Fruit fly (Drosophila melanogaster) whole organism, embryonic: ENCODE data around the gene SsRbeta.
A peak's percentile ranks its signal among the peaks of the same experiment; 100 is the strongest.

Experiments used
- Abd-B ChIP-seq: fragments of 200-800 bp; sonication (Bioruptor generic); optimal IDR thresholded peaks from 2 replicates; lab custom pipeline; 2018; ENCODE audit warnings: missing biosample characterization, mild to moderate bottlenecking, missing genetic modification characterization, moderate library complexity
- Ada2b ChIP-seq: fragments of 200-800 bp; sonication (Bioruptor generic); IDR thresholded peaks from 2 replicates; pipeline ENCODE4 v1.3.6; 2022; ENCODE audit warnings: missing biosample characterization, missing genetic modification characterization
- Asciz ChIP-seq: fragments of 200-800 bp; sonication (Bioruptor generic); optimal IDR thresholded peaks from 2 replicates; lab custom pipeline; 2017; ENCODE audit warnings: missing biosample characterization, mild to moderate bottlenecking, missing genetic modification characterization, missing genetic modification reagents
- Bteb2 ChIP-seq: fragments of 200-800 bp; sonication (Bioruptor generic); optimal IDR thresholded peaks from 2 replicates; lab custom pipeline; 2016; ENCODE audit warnings: missing biosample characterization, missing genetic modification characterization
- CG11560 ChIP-seq: fragments of 200-800 bp; sonication (Bioruptor generic); IDR thresholded peaks from 3 replicates; pipeline ENCODE4 v1.3.6; 2022; ENCODE audit warnings: missing biosample characterization, missing genetic modification characterization
- CG13424 ChIP-seq: fragments of 200-800 bp; sonication (Bioruptor generic); optimal IDR thresholded peaks from 2 replicates; lab custom pipeline; 2019; ENCODE audit warnings: missing biosample characterization, mild to moderate bottlenecking, missing genetic modification characterization, moderate library complexity
- CG14710 ChIP-seq: fragments of 200-800 bp; sonication (Bioruptor generic); optimal IDR thresholded peaks from 3 replicates; lab custom pipeline; 2019; ENCODE audit warnings: missing biosample characterization, mild to moderate bottlenecking, missing genetic modification characterization, moderate library complexity
- CG1529 ChIP-seq: fragments of 200-800 bp; sonication (Bioruptor generic); optimal IDR thresholded peaks from 3 replicates; lab custom pipeline; 2018; ENCODE audit warnings: missing biosample characterization, missing genetic modification characterization
- CG15601 ChIP-seq: fragments of 200-800 bp; sonication (Bioruptor generic); optimal IDR thresholded peaks from 3 replicates; lab custom pipeline; 2019; ENCODE audit warnings: missing biosample characterization, mild to moderate bottlenecking, missing genetic modification characterization, moderate library complexity
- CG1602 ChIP-seq: fragments of 200-800 bp; sonication (Bioruptor generic); optimal IDR thresholded peaks from 3 replicates; lab custom pipeline; 2016; ENCODE audit warnings: missing biosample characterization, missing genetic modification characterization
- CG18262 ChIP-seq: fragments of 200-800 bp; optimal IDR thresholded peaks from 3 replicates; lab custom pipeline; 2019; ENCODE audit warnings: missing biosample characterization, mild to moderate bottlenecking, missing genetic modification characterization, moderate library complexity
- CG18476 ChIP-seq: fragments of 200-800 bp; sonication (Bioruptor generic); optimal IDR thresholded peaks from 2 replicates; lab custom pipeline; 2016; ENCODE audit warnings: missing biosample characterization, mild to moderate bottlenecking, missing genetic modification characterization
- CG2116 ChIP-seq: fragments of 200-800 bp; sonication (Bioruptor generic); optimal IDR thresholded peaks from 3 replicates; lab custom pipeline; 2018; ENCODE audit warnings: missing biosample characterization, mild to moderate bottlenecking, missing genetic modification characterization
- CG2889 ChIP-seq: fragments of 200-800 bp; sonication (Bioruptor generic); IDR thresholded peaks from 3 replicates; pipeline ENCODE4 v1.3.6; 2022; ENCODE audit warnings: missing biosample characterization, missing genetic modification characterization
- CG31441 ChIP-seq: fragments of 200-800 bp; sonication (Bioruptor generic); IDR thresholded peaks from 2 replicates; pipeline ENCODE4 v1.3.6; 2022; ENCODE audit warnings: missing biosample characterization, missing genetic modification characterization
- CG6175 ChIP-seq: fragments of 200-800 bp; sonication (Bioruptor generic); IDR thresholded peaks from 3 replicates; pipeline ENCODE4 v1.3.6; 2022; ENCODE audit warnings: missing biosample characterization, missing genetic modification characterization
- CG7372 ChIP-seq: fragments of 200-800 bp; sonication (Bioruptor generic); IDR thresholded peaks from 2 replicates; pipeline ENCODE4 v1.3.6; 2022; ENCODE audit warnings: missing biosample characterization, missing genetic modification characterization
- CG8359 ChIP-seq: fragments of 200-800 bp; sonication (Bioruptor generic); optimal IDR thresholded peaks from 2 replicates; lab custom pipeline; 2017; ENCODE audit warnings: missing biosample characterization, mild to moderate bottlenecking, missing genetic modification characterization, borderline replicate concordance
- CG8478 ChIP-seq: fragments of >200 bp; optimal IDR thresholded peaks from 2 replicates; lab custom pipeline; 2018
- CG9215 ChIP-seq: fragments of 200-800 bp; sonication (Bioruptor generic); IDR thresholded peaks from 2 replicates; pipeline ENCODE4 v1.3.6; 2022; ENCODE audit warnings: missing biosample characterization, missing genetic modification characterization
- CHES-1-like ChIP-seq: fragments of 200-800 bp; sonication (Bioruptor generic); optimal IDR thresholded peaks from 2 replicates; lab custom pipeline; 2016; ENCODE audit warnings: missing biosample characterization, missing genetic modification characterization
- Doc2 ChIP-seq: fragments of 200-800 bp; sonication (Bioruptor generic); IDR thresholded peaks from 2 replicates; pipeline ENCODE4 v1.3.6; 2022; ENCODE audit warnings: missing biosample characterization, missing genetic modification characterization
- Ets65A ChIP-seq: fragments of 200-800 bp; sonication (Bioruptor generic); peaks from one replicate; lab custom pipeline; 2016; ENCODE audit warnings: missing biosample characterization, missing genetic modification characterization
- Fer3 ChIP-seq: fragments of 200-800 bp; sonication (Bioruptor generic); optimal IDR thresholded peaks from 2 replicates; lab custom pipeline; 2018; ENCODE audit warnings: missing biosample characterization, mild to moderate bottlenecking, missing genetic modification characterization, moderate library complexity
- HHEX ChIP-seq: fragments of 200-800 bp; sonication (Bioruptor generic); optimal IDR thresholded peaks from 3 replicates; lab custom pipeline; 2017; ENCODE audit warnings: missing biosample characterization, mild to moderate bottlenecking, missing genetic modification characterization, missing genetic modification reagents
- Hr3 ChIP-seq: fragments of 200-800 bp; sonication (Bioruptor generic); optimal IDR thresholded peaks from 3 replicates; lab custom pipeline; 2016; ENCODE audit warnings: missing biosample characterization, missing genetic modification characterization
- MESR4 ChIP-seq: fragments of 200-800 bp; sonication (Bioruptor generic); optimal IDR thresholded peaks from 2 replicates; lab custom pipeline; 2018; ENCODE audit warnings: missing biosample characterization, mild to moderate bottlenecking, missing genetic modification characterization, moderate library complexity
- Med ChIP-seq: fragments of 200-800 bp; sonication (Bioruptor generic); peaks from one replicate; lab custom pipeline; 2016; ENCODE audit warnings: missing biosample characterization, missing genetic modification characterization, mild to moderate bottlenecking, inconsistent platforms, moderate library complexity
- NfI ChIP-seq: fragments of 200-800 bp; sonication (Bioruptor generic); optimal IDR thresholded peaks from 3 replicates; lab custom pipeline; 2018; ENCODE audit warnings: missing biosample characterization, mild to moderate bottlenecking, missing genetic modification characterization, moderate library complexity
- Ptx1 ChIP-seq: fragments of 200-800 bp; sonication (Bioruptor generic); IDR thresholded peaks from 2 replicates; pipeline ENCODE4 v1.3.6; 2022; ENCODE audit warnings: missing biosample characterization, missing genetic modification characterization
- Spps ChIP-seq: fragments of 200-800 bp; sonication (Bioruptor generic); optimal IDR thresholded peaks from 2 replicates; lab custom pipeline; 2018; ENCODE audit warnings: missing biosample characterization, mild to moderate bottlenecking, missing genetic modification characterization
- Stat92E ChIP-seq, 3 experiments: fragments of >200 bp in 2 of 3; fragments of 200-800 bp in 1 of 3; sonication (Bioruptor generic) in 1 of 3; optimal IDR thresholded peaks; 2 replicates each; lab custom pipeline; 2017 to 2019; ENCODE audit warnings: missing biosample characterization in 3 of 3, missing genetic modification characterization in 3 of 3, mild to moderate bottlenecking in 1 of 3, moderate library complexity in 1 of 3
- Xrp1 ChIP-seq: fragments of 200-800 bp; sonication (Bioruptor generic); IDR thresholded peaks from 2 replicates; pipeline ENCODE4 v1.3.6; 2022; ENCODE audit warnings: missing biosample characterization, missing genetic modification characterization
- cg ChIP-seq: fragments of 200-800 bp; sonication (Bioruptor generic); optimal IDR thresholded peaks from 3 replicates; lab custom pipeline; 2019; ENCODE audit warnings: missing biosample characterization, mild to moderate bottlenecking, missing genetic modification characterization, moderate library complexity
- chif ChIP-seq, 2 experiments: fragments of 200-800 bp; sonication (Bioruptor generic); optimal IDR thresholded peaks; 3 replicates each; lab custom pipeline; 2016; ENCODE audit warnings: missing biosample characterization in 2 of 2, missing genetic modification characterization in 2 of 2
- esg ChIP-seq: fragments of 200-800 bp; sonication (Bioruptor generic); conservative IDR thresholded peaks from 2 replicates; pipeline ENCODE4 v1.3.6; 2022; ENCODE audit warnings: missing biosample characterization, missing genetic modification characterization
- ewg ChIP-seq: fragments of 200-800 bp; sonication (Bioruptor generic); optimal IDR thresholded peaks from 3 replicates; lab custom pipeline; 2017; ENCODE audit warnings: mild to moderate bottlenecking, missing biosample characterization, missing genetic modification reagents, missing genetic modification characterization
- fd96Cb ChIP-seq: fragments of 200-800 bp; sonication (Bioruptor generic); optimal IDR thresholded peaks from 2 replicates; lab custom pipeline; 2018; ENCODE audit warnings: missing biosample characterization, mild to moderate bottlenecking, missing genetic modification characterization, moderate library complexity
- maf-S ChIP-seq: fragments of 200-800 bp; sonication (Bioruptor generic); optimal IDR thresholded peaks from 2 replicates; lab custom pipeline; 2016; ENCODE audit warnings: missing biosample characterization, missing genetic modification characterization
- mam ChIP-seq: fragments of 200-800 bp; sonication (Bioruptor generic); optimal IDR thresholded peaks from 3 replicates; lab custom pipeline; 2016; ENCODE audit warnings: missing biosample characterization, missing genetic modification characterization
- nerfin-1 ChIP-seq: fragments of 200-800 bp; sonication (Bioruptor generic); optimal IDR thresholded peaks from 3 replicates; lab custom pipeline; 2019; ENCODE audit warnings: missing biosample characterization, mild to moderate bottlenecking, missing genetic modification characterization, moderate library complexity
- nom ChIP-seq: fragments of 200-800 bp; sonication (Bioruptor generic); optimal IDR thresholded peaks from 2 replicates; lab custom pipeline; 2017; ENCODE audit warnings: missing biosample characterization, missing genetic modification characterization, mild to moderate bottlenecking, moderate library complexity, missing genetic modification reagents
- otp ChIP-seq: fragments of 200-800 bp; sonication (Bioruptor generic); IDR thresholded peaks from 3 replicates; pipeline ENCODE4, ENCODE4 v1.3.6; 2022; ENCODE audit warnings: missing biosample characterization, missing genetic modification characterization
- scrt ChIP-seq: fragments of 200-800 bp; sonication (Bioruptor generic); optimal IDR thresholded peaks from 2 replicates; lab custom pipeline; 2018; ENCODE audit warnings: missing biosample characterization, mild to moderate bottlenecking, missing genetic modification characterization, moderate library complexity
- slou ChIP-seq: fragments of 200-800 bp; sonication (Bioruptor generic); optimal IDR thresholded peaks from 3 replicates; lab custom pipeline; 2016; ENCODE audit warnings: missing biosample characterization, missing genetic modification characterization
- sna ChIP-seq: fragments of 200-800 bp; sonication (Bioruptor generic); IDR thresholded peaks from 2 replicates; pipeline ENCODE4 v1.3.6; 2022; ENCODE audit warnings: missing biosample characterization, missing genetic modification characterization; ENCODE audit not compliant: partially characterized antibody
- tin ChIP-seq: fragments of 200-800 bp; sonication (Bioruptor generic); optimal IDR thresholded peaks from 3 replicates; lab custom pipeline; 2016; ENCODE audit warnings: missing biosample characterization, missing genetic modification characterization
- tio ChIP-seq: fragments of 200-800 bp; sonication (Bioruptor generic); optimal IDR thresholded peaks from 2 replicates; lab custom pipeline; 2017; ENCODE audit warnings: missing biosample characterization, missing genetic modification characterization, inconsistent platforms

Gene SsRbeta

DNA sequence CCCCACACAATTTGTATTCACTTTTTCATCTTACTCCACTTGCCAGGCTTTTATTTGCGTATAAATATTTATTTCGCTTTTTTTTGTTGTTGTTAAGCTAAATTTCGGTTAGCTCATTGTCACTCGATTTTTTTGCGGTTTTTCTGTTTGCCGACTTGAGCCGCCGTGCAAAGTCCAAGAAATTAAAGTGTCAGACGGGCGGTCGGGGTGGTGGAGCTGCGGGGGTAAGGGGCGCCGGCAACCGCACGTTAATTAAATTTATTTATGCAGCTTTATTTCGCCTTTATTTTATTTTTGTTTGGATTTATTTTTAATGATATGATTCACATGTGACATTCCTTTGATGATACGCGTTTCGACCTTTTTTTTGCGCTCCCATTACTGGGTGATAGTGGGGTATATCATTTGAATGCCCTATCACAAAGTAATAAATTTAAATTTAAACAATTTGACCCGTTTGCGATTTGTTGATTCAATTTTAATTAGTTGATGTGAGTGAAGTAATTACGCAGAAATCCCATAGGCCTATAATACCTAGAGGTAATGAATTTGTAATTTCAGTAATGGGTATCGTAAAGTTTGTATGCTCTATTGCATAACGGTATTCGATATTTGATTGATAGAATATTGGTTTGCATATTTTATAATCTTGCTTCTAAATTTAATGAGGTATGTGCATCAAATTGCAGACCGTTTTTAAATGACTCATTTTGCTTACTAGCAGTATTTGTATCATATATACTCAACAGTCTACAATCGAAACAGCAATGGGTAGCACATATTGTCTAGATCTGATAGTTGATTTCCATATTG is 36.1 kb downstream of the SsRbeta start (continued):
- peak; percentile 2 for TF ChIP-seq fd96Cb
- peak; percentile 8 for TF ChIP-seq HHEX (GFP tag; lab: Kevin White, UChicago)
- TF ChIP-seq CHES-1-like (GFP tag; lab: Kevin White, UChicago), result peak; percentile 50
- no peak for TF ChIP-seq CG2116
- peak; percentile 65 for TF ChIP-seq mam (GFP tag; lab: Kevin White, UChicago)
- no peak for TF ChIP-seq CG11560
- peak; percentile 16 for TF ChIP-seq ewg (GFP tag; lab: Kevin White, UChicago)
- peak; percentile 34 for TF ChIP-seq Fer3 (tag; lab: Kevin White, UChicago)
- TF ChIP-seq chif (GFP tag; optimal IDR thresholded peaks at IDR 0.05; lab: Kevin White, UChicago), result peak in 1 of 2 experiments; percentile 36
- peak; percentile 57 for TF ChIP-seq esg
- peak; percentile 51 for TF ChIP-seq slou (GFP tag; lab: Kevin White, UChicago)
- TF ChIP-seq Ada2b, result peak; percentile 38
- peak; percentile 27 for TF ChIP-seq CG13424 (tag; lab: Kevin White, UChicago)
- peak; percentile 22 for TF ChIP-seq tin (GFP tag; lab: Kevin White, UChicago)
- no peak for TF ChIP-seq cg (GFP tag; lab: Kevin White, UChicago)
- TF ChIP-seq MESR4 (GFP tag; lab: Kevin White, UChicago), result no peak
- TF ChIP-seq tio, result peak; percentile 66
- TF ChIP-seq CG2889 (GFP tag; lab: Robert Waterston, UW), result peak; percentile 41; the same call in 1 of the 3 replicates
- peak; percentile 41 for TF ChIP-seq Abd-B (GFP tag; lab: Kevin White, UChicago)
- no peak for TF ChIP-seq CG8478 (lab: Kevin White, UChicago)
- TF ChIP-seq Stat92E (GFP tag; optimal IDR thresholded peaks at IDR 0.05; lab: Kevin White, UChicago), result peak in 1 of 3 experiments; percentile 75
- TF ChIP-seq maf-S (GFP tag; lab: Kevin White, UChicago), result peak; percentile 31
- TF ChIP-seq Hr3 (GFP tag; lab: Kevin White, UChicago), result peak; percentile 29
- TF ChIP-seq CG18476, result peak; percentile 28
- TF ChIP-seq nom, result peak; percentile 8
- peak; percentile 49 for TF ChIP-seq Ptx1 (GFP tag; lab: Robert Waterston, UW)
- peak; percentile 0 for TF ChIP-seq CG18262 (tag; lab: Kevin White, UChicago)
- TF ChIP-seq Asciz (GFP tag; lab: Kevin White, UChicago), result peak; percentile 2
- TF ChIP-seq CG14710 (tag; lab: Kevin White, UChicago), result no peak
- peak; percentile 68 for TF ChIP-seq Bteb2 (GFP tag; lab: Kevin White, UChicago)
- TF ChIP-seq nerfin-1 (tag; lab: Kevin White, UChicago), result no peak

DNA sequence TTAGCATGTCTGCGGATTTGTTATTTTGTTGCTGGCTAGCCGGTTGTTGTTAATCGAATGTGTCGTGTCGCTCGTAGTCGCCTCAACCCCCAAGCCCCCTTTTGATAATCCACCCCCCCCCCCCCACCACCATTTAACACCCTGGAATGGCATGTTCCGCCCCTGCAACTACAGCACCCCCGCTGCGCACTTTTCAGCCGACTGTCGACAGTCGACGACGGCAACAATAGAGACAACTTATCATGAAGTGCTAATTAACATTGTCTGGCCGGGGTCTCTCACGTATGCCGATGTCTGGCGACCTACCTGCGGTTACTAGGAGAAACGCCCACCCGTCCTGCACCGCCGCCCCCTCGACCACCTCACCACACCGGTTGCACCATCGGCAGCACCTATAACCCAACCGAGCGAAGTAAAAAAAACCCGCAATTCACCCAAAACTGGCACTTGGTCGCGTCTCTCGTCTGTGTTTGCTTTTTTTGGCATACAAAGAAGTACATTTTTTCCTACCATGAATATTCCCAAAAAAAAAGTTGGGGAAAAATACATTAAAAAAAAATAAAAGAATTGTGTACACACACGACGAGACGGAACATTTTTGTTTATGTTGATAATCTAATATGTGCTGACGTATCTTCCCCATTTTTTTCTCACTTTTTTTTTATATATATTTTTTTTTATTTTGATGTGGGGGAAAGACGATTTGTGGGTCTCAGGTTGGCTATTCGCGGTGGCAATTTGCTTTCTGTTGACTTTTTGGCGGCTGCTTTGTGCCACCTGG is 37.0 kb downstream of the SsRbeta start:
- TF ChIP-seq Xrp1 (GFP tag; lab: Robert Waterston, UW) (no peak), Spps (tag; lab: Kevin White, UChicago) (no peak), CG6175 (GFP tag; lab: Robert Waterston, UW) (0 out of 3 replicates have a peak, but pooled peaks have one; percentile 29), CG7372 (GFP tag; lab: Robert Waterston, UW) (no peak), sna (0 out of 2 replicates have a peak, but pooled peaks have one; percentile 37), CG9215 (GFP tag; lab: Robert Waterston, UW) (no peak), Med (GFP tag; lab: Kevin White, UChicago) (peak; percentile 67), Doc2 (GFP tag; lab: Robert Waterston, UW) (no peak), CG8359 (GFP tag; lab: Kevin White, UChicago) (no peak), scrt (GFP tag; lab: Kevin White, UChicago) (no peak), CG15601 (tag; lab: Kevin White, UChicago) (no peak), CG31441 (GFP tag; lab: Robert Waterston, UW) (no peak), NfI (no peak), Ets65A (GFP tag; lab: Kevin White, UChicago) (no peak), otp (peak; percentile 62; the same call in 2 of the 3 replicates), CG1602 (GFP tag; lab: Kevin White, UChicago) (no peak), cg (GFP tag; lab: Kevin White, UChicago) (no peak), CG1529 (no peak)
